Worm (Caenorhabditis elegans) whole organism, late embryonic: Measurements from ENCODE around the gene sru-22.

Source experiments
- T23F11.4 ChIP-seq: fragments of 200-800 bp; sonication (Bioruptor generic); optimal IDR thresholded peaks from 2 replicates; lab custom pipeline; 2018; ENCODE audit warnings: mild to moderate bottlenecking, missing genetic modification characterization, missing compliant biosample characterization
- ahr-1 ChIP-seq: sonication (generic microtip); optimal IDR thresholded peaks from 2 replicates; lab custom pipeline; 2016; ENCODE audit warnings: missing genetic modification characterization, missing compliant biosample characterization
- ama-1 ChIP-seq: fragments of 150-350 bp; optimal IDR thresholded peaks from 2 replicates; lab custom pipeline; 2014
- ceh-19 ChIP-seq: fragments of 200-800 bp; sonication (Bioruptor generic); optimal IDR thresholded peaks from 2 replicates; lab custom pipeline; 2018; ENCODE audit warnings: mild to moderate bottlenecking, missing genetic modification characterization, missing compliant biosample characterization
- ceh-22 ChIP-seq: sonication (generic microtip); optimal IDR thresholded peaks from 2 replicates; lab custom pipeline; 2017; ENCODE audit warnings: missing biosample characterization, missing genetic modification characterization
- dmd-4 ChIP-seq: sonication (generic microtip); optimal IDR thresholded peaks from 2 replicates; lab custom pipeline; 2016; ENCODE audit warnings: borderline replicate concordance, missing genetic modification characterization, missing compliant biosample characterization
- nhr-11 ChIP-seq: fragments of 150-350 bp; optimal IDR thresholded peaks from 2 replicates; lab custom pipeline; 2014; ENCODE audit warnings: missing biosample characterization, missing genetic modification characterization
- pag-3 ChIP-seq: sonication (generic microtip); optimal IDR thresholded peaks from 2 replicates; lab custom pipeline; 2016; ENCODE audit warnings: missing compliant biosample characterization, missing genetic modification characterization, borderline replicate concordance
- pat-9 ChIP-seq: fragments of 200-800 bp; sonication (Bioruptor generic); optimal IDR thresholded peaks from 2 replicates; lab custom pipeline; 2018; ENCODE audit warnings: mild to moderate bottlenecking, missing genetic modification characterization, moderate library complexity, missing compliant biosample characterization
- pha-4 ChIP-seq: fragments of 150-350 bp; optimal IDR thresholded peaks from 2 replicates; lab custom pipeline; 2018; ENCODE audit warnings: missing biosample characterization, missing genetic modification reagents, missing genetic modification characterization
- ref-2 ChIP-seq: sonication (generic microtip); optimal IDR thresholded peaks from 2 replicates; lab custom pipeline; 2016; ENCODE audit warnings: missing genetic modification characterization, missing compliant biosample characterization
- rnt-1 ChIP-seq: sonication (generic microtip); optimal IDR thresholded peaks from 2 replicates; lab custom pipeline; 2016; ENCODE audit warnings: missing genetic modification characterization, missing compliant biosample characterization
- sox-4 ChIP-seq: sonication (generic microtip); optimal IDR thresholded peaks from 2 replicates; lab custom pipeline; 2017; ENCODE audit warnings: mild to moderate bottlenecking, missing genetic modification characterization, inconsistent platforms, missing compliant biosample characterization
- ztf-16 ChIP-seq: sonication (generic microtip); optimal IDR thresholded peaks from 2 replicates; lab custom pipeline; 2017; ENCODE audit warnings: missing genetic modification characterization, missing compliant biosample characterization

DNA sequence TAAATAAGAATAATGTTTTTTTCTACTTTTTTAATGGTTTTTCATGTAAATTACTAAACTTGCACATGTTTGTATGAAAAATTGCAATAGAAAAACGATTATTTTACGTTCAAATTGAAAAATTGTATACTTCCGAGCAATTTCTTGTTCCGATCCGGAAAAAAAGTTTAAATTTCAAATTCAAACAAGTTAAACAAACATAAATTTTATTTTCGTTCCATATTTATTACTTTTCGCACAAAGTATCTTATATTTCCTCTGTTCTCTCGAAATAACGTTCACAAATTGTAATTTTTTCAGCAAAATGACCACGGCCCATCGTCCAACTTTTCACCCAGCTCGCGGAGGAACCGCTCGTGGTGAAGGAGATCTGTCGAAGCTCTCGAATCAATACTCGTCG is 48.3 kb upstream of the sru-22 start, which contains the start of gene cwc-15:
- TF ChIP-seq ceh-22 (tag; lab: Kevin White, UChicago) (no peak), ceh-19 (no peak), T23F11.4 (no peak), dmd-4 (tag; lab: Kevin White, UChicago) (no peak), ahr-1 (tag; lab: Kevin White, UChicago) (no peak), ztf-16 (tag; lab: Kevin White, UChicago) (no peak), pag-3 (tag; lab: Kevin White, UChicago) (no peak), rnt-1 (no peak), pha-4 (no peak), nhr-11 (tag; lab: Kevin White, UChicago) (no peak), ref-2 (no peak), ama-1 (lab: Kevin White, UChicago) (no peak), pat-9 (no peak), sox-4 (no peak)
